Worm (Caenorhabditis elegans): ENCODE data around the gene H41C03.2.

H41C03.2 gene

DNA sequence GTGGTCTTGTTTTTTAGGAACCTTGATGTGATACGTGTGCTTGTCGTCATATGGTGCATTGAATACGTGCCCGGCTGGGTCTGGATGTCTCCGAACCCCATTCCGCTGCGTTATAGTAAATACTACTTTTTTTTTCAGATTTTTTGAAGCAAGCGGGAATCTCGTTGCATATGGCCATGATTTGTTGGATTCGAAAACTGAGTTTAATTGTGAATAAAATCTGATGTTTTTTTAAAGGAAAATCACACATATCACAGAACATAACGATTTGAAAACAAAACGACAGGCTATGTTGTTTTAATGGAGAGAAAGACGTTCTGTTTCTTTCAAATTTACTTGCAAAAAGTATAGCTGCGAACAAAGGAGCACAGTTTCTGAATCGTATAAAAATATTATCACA lies 6.5 kb downstream of the H41C03.2 start, which contains the start of the genes ZK1248.17 and H41C03.3:
TSS of gene ZK1248.17 (minus strand) at position 101 of the 400 bp plus-strand sequence.
TSS of gene H41C03.3 (plus strand) at position 337 of the 400 bp plus-strand sequence.
- no peak for TF ChIP-seq aly-1 (tag; optimal IDR thresholded peaks at IDR 0.05)

DNA sequence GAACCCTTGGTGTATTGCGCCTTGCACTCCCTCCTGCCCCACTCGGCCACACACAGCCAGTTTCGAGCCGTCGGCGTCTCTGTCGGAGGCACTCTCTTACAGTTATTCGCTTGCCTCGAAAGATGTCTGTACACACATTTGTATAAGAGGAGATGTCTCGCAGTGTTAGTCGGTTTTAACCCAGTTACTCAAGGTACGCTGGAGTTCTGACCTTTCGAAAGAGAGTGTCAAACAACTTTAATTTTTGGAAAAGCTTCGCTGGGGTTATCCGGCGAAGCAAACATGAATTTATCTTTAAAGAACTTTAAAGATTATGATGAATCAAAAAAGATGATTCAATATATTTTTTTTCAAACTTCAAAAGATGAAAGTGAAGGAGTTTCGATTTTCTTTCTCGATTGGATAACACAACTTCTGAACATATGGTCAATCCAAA lies 7.2 kb downstream of the H41C03.2 start:
- TF ChIP-seq hnd-1 (tag; optimal IDR thresholded peaks at IDR 0.05) (peak; percentile 53), ama-1 (optimal IDR thresholded peaks at IDR 0.05) (peak; percentile 100), scrt-1 (GFP tag; IDR thresholded peaks at IDR 0.05) (peak; percentile 67), ets-7 (tag; optimal IDR thresholded peaks at IDR 0.05) (peak; percentile 80), flt-1 (GFP tag; IDR thresholded peaks at IDR 0.05) (peak; percentile 72), tra-4 (tag; optimal IDR thresholded peaks at IDR 0.05) (peak; percentile 92), tbx-37 (GFP tag; conservative IDR thresholded peaks at IDR 0.05) (peak; percentile 39), sea-1 (GFP tag; conservative IDR thresholded peaks at IDR 0.05) (peak; percentile 89), hmbx-1 (tag; optimal IDR thresholded peaks at IDR 0.05) (peak; percentile 84), pes-1 (GFP tag; IDR thresholded peaks at IDR 0.05) (peak; percentile 86), hmg-4 (GFP tag; optimal IDR thresholded peaks at IDR 0.05) (peak; percentile 96), tbx-11 (GFP tag; IDR thresholded peaks at IDR 0.05) (peak; percentile 79), F13C5.2 (tag; optimal IDR thresholded peaks at IDR 0.05) (peak; percentile 98), B0310.2 (tag; optimal IDR thresholded peaks at IDR 0.05) (peak; percentile 88), aly-1 (tag; optimal IDR thresholded peaks at IDR 0.05) (peak; percentile 40), ceh-13 (GFP tag; optimal IDR thresholded peaks at IDR 0.05) (peak; percentile 27), ceh-36 (tag; optimal IDR thresholded peaks at IDR 0.05) (peak; percentile 96)

DNA sequence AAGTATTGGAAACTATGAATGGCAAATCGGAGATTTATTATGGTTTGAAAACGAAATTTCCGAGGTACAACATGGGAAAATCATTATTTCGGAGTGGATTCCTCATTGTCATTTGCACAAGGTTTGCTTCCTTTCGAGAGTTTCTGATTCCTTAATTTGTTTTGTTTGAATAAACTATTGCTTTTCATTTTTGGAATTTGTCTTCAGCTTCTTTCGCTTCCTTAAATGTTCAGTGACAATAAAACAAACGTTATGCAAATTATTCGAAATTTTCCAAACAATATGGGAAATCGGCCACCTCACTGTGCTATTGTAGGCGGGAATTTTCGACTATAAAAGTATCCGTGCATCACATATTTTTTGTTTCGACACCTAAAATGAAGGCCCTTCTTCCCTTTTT lies 10.0 kb downstream of the H41C03.2 start, which contains the start of gene nep-25:
TSS of gene nep-25 (plus strand) at position 375 of the 400 bp plus-strand sequence.
- TF ChIP-seq B0310.2 (tag; optimal IDR thresholded peaks at IDR 0.05) (no peak), hnd-1 (tag; optimal IDR thresholded peaks at IDR 0.05) (no peak), hmbx-1 (tag; optimal IDR thresholded peaks at IDR 0.05) (no peak), pes-1 (GFP tag; IDR thresholded peaks at IDR 0.05) (no peak), tbx-11 (GFP tag; IDR thresholded peaks at IDR 0.05) (no peak), aly-1 (tag; optimal IDR thresholded peaks at IDR 0.05) (no peak), tbx-37 (GFP tag; conservative IDR thresholded peaks at IDR 0.05) (no peak), F13C5.2 (tag; optimal IDR thresholded peaks at IDR 0.05) (no peak), sea-1 (GFP tag; conservative IDR thresholded peaks at IDR 0.05) (no peak), ama-1 (optimal IDR thresholded peaks at IDR 0.05) (no peak), ets-7 (tag; optimal IDR thresholded peaks at IDR 0.05) (no peak), ceh-36 (tag; optimal IDR thresholded peaks at IDR 0.05) (no peak), flt-1 (GFP tag; IDR thresholded peaks at IDR 0.05) (no peak), ceh-13 (GFP tag; optimal IDR thresholded peaks at IDR 0.05) (no peak), scrt-1 (GFP tag; IDR thresholded peaks at IDR 0.05) (no peak)

DNA sequence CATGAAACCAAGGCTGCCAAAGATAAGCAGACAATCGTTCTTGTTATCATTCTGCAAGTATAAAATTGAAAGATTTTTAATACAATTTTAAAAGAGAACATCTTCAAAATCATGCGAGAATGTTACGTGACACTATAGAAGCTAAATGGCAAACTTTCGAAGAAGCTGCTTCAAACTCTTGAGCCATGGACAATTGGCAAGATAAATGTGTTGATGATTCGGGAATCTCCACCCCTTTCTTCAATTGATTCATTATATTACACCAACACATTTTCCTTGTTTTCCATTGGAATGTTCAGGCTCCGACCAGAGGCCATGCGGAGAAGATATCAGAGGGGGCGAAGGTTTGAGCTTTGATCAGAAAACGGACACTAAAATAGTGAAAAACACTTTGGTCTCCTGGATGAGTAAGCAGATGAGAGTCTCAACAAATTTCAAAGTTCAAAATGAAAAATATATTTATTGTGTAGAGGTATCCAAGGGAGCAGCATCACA lies 10.8 kb downstream of the H41C03.2 start, which contains the start of gene lec-5:
TSS of gene lec-5 (minus strand) at position 51 of the 495 bp plus-strand sequence.
- TF ChIP-seq B0310.2 (tag; optimal IDR thresholded peaks at IDR 0.05) (no peak), aly-1 (tag; optimal IDR thresholded peaks at IDR 0.05) (no peak), F13C5.2 (tag; optimal IDR thresholded peaks at IDR 0.05) (no peak), pes-1 (GFP tag; IDR thresholded peaks at IDR 0.05) (no peak), tbx-37 (GFP tag; conservative IDR thresholded peaks at IDR 0.05) (no peak), tbx-11 (GFP tag; IDR thresholded peaks at IDR 0.05) (no peak), ceh-36 (tag; optimal IDR thresholded peaks at IDR 0.05) (no peak), ceh-13 (GFP tag; optimal IDR thresholded peaks at IDR 0.05) (no peak)

DNA sequence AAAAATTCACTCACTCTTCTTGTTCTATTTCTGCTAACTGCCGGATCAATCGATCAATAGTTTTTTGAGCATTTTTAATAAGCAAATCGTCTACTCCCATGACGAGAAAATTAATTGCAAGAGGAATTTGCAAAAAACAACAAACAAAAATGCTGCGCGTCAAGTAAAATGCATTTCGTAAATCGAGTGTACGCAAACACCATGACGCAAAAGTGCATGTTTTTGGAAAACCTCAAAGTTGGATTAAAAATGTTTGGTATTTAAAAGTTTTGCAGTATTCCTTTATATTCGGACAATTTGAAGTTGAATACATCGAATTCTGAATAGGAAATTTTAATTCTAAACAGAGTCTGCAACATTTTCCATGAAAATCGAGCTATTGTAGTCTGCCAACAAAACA lies 12.7 kb downstream of the H41C03.2 start, which contains the start of gene ZK1248.19:
TSS of gene ZK1248.19 (minus strand) at position 188 of the 400 bp plus-strand sequence.
- TF ChIP-seq sea-1 (GFP tag; conservative IDR thresholded peaks at IDR 0.05) = no peak
- no peak for TF ChIP-seq scrt-1 (GFP tag; IDR thresholded peaks at IDR 0.05)
- TF ChIP-seq tbx-11 (GFP tag; IDR thresholded peaks at IDR 0.05) = no peak
- no peak for TF ChIP-seq tra-4 (tag; optimal IDR thresholded peaks at IDR 0.05)
- no peak for TF ChIP-seq ceh-13 (GFP tag; optimal IDR thresholded peaks at IDR 0.05)
- no peak for TF ChIP-seq F13C5.2 (tag; optimal IDR thresholded peaks at IDR 0.05)
- TF ChIP-seq ama-1 (optimal IDR thresholded peaks at IDR 0.05) = no peak
- TF ChIP-seq flt-1 (GFP tag; IDR thresholded peaks at IDR 0.05) = no peak
- no peak for TF ChIP-seq ets-7 (tag; optimal IDR thresholded peaks at IDR 0.05)
- TF ChIP-seq tbx-37 (GFP tag; conservative IDR thresholded peaks at IDR 0.05) = no peak
- no peak for TF ChIP-seq hmg-4 (GFP tag; optimal IDR thresholded peaks at IDR 0.05)
- no peak for TF ChIP-seq hmbx-1 (tag; optimal IDR thresholded peaks at IDR 0.05)
- no peak for TF ChIP-seq hnd-1 (tag; optimal IDR thresholded peaks at IDR 0.05)
- TF ChIP-seq pes-1 (GFP tag; IDR thresholded peaks at IDR 0.05) = no peak
- no peak for TF ChIP-seq ceh-36 (tag; optimal IDR thresholded peaks at IDR 0.05)
- TF ChIP-seq aly-1 (tag; optimal IDR thresholded peaks at IDR 0.05) = no peak
- no peak for TF ChIP-seq B0310.2 (tag; optimal IDR thresholded peaks at IDR 0.05)

DNA sequence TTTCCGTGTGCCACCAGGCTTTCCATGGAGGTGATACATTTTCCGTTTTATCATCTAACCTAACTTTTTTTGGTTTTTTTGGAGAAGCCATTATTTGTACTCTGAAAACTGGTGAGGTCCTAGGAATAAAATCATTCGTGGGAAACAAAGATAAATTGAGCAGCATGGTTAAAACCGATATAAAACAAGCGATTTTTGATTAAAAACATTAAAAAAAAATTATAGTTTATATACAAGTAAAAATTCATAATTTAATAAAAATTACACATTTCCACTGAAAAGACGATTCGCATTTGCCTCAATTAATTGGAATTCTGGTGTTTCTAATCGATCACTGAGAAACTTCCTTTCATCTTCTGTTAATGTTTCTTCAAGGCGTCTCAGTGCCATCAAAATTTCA lies 13.5 kb downstream of the H41C03.2 start, which contains the start of gene ZK1248.15:
TSS of gene ZK1248.15 (minus strand) at position 101 of the 400 bp plus-strand sequence.
- TF ChIP-seq sea-1 (GFP tag; conservative IDR thresholded peaks at IDR 0.05) (no peak), ceh-36 (tag; optimal IDR thresholded peaks at IDR 0.05) (no peak), hmbx-1 (tag; optimal IDR thresholded peaks at IDR 0.05) (no peak), B0310.2 (tag; optimal IDR thresholded peaks at IDR 0.05) (no peak), hnd-1 (tag; optimal IDR thresholded peaks at IDR 0.05) (no peak), tra-4 (tag; optimal IDR thresholded peaks at IDR 0.05) (no peak), ceh-13 (GFP tag; optimal IDR thresholded peaks at IDR 0.05) (no peak), ama-1 (optimal IDR thresholded peaks at IDR 0.05) (no peak), pes-1 (GFP tag; IDR thresholded peaks at IDR 0.05) (no peak), tbx-37 (GFP tag; conservative IDR thresholded peaks at IDR 0.05) (no peak), aly-1 (tag; optimal IDR thresholded peaks at IDR 0.05) (no peak), ets-7 (tag; optimal IDR thresholded peaks at IDR 0.05) (no peak)

DNA sequence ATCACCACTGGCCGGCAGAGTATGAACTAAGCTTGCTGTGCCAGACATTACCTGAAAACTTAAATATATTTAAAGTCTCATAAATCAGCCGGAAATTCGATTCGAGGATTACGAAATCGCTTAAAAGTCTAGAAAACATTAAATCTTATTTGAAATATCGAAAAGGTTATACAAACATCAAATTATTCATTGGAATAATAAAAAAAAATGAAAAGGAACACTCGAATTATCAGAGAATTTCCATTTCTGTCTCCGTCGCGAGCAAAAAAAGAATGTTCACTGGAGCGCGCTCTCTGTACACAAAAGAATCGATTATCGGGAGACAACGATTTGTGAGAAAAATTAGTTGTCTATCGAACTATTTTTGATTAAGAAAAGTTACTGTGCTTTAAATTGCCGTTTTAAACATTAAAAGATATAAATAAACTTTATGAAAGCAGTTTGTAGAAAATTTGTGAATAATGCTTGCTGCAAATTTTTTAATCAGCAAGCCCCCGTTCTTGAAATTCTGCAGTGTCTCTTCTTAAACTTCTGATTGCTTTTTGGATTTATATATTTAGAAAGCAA lies 15.7 kb downstream of the H41C03.2 start, which contains the start of gene fzo-1:
TSS of gene fzo-1 (minus strand) at position 51 of the 567 bp plus-strand sequence.
- no peak for TF ChIP-seq aly-1 (tag; optimal IDR thresholded peaks at IDR 0.05)
- TF ChIP-seq tbx-11 (GFP tag; IDR thresholded peaks at IDR 0.05) = no peak
- TF ChIP-seq tbx-37 (GFP tag; conservative IDR thresholded peaks at IDR 0.05) = 0 out of 2 replicates have a peak, but pooled peaks have one; percentile 26
- TF ChIP-seq hmg-4 (GFP tag; optimal IDR thresholded peaks at IDR 0.05) = no peak
- TF ChIP-seq hnd-1 (tag; optimal IDR thresholded peaks at IDR 0.05) = peak; percentile 40
- TF ChIP-seq ets-7 (tag; optimal IDR thresholded peaks at IDR 0.05) = peak; percentile 48
- TF ChIP-seq ceh-13 (GFP tag; optimal IDR thresholded peaks at IDR 0.05) = peak; percentile 36
- no peak for TF ChIP-seq hmbx-1 (tag; optimal IDR thresholded peaks at IDR 0.05)
- peak; percentile 21 for TF ChIP-seq B0310.2 (tag; optimal IDR thresholded peaks at IDR 0.05)
- no peak for TF ChIP-seq scrt-1 (GFP tag; IDR thresholded peaks at IDR 0.05)
- TF ChIP-seq sea-1 (GFP tag; conservative IDR thresholded peaks at IDR 0.05) = no peak
- TF ChIP-seq flt-1 (GFP tag; IDR thresholded peaks at IDR 0.05) = no peak
- TF ChIP-seq ceh-36 (tag; optimal IDR thresholded peaks at IDR 0.05) = no peak
- no peak for TF ChIP-seq pes-1 (GFP tag; IDR thresholded peaks at IDR 0.05)
- peak; percentile 26 for TF ChIP-seq F13C5.2 (tag; optimal IDR thresholded peaks at IDR 0.05)
- peak; percentile 14 for TF ChIP-seq tra-4 (tag; optimal IDR thresholded peaks at IDR 0.05)
- TF ChIP-seq ama-1 (optimal IDR thresholded peaks at IDR 0.05) = no peak

All from whole organism, early embryonic.